Worm (Caenorhabditis elegans) whole organism, mixed stage, embryonic: ENCODE data around the gene fis-1.

ENCODE experiments used
- M03D4.4 ChIP-seq: sonication (generic microtip); optimal IDR thresholded peaks from 2 replicates; lab custom pipeline; 2017; ENCODE audit warnings: mild to moderate bottlenecking, missing genetic modification characterization, missing compliant biosample characterization
- bed-3 ChIP-seq: fragments of 200-800 bp; sonication (Bioruptor generic); optimal IDR thresholded peaks from 3 replicates; lab custom pipeline; 2018; ENCODE audit warnings: mild to moderate bottlenecking, missing genetic modification characterization, moderate library complexity, missing compliant biosample characterization
- blmp-1 ChIP-seq: fragments of 150-350 bp; optimal IDR thresholded peaks from 2 replicates; lab custom pipeline; 2014; ENCODE audit warnings: missing biosample characterization, missing genetic modification characterization
- ceh-43 ChIP-seq: fragments of 200-800 bp; sonication (Bioruptor generic); optimal IDR thresholded peaks from 2 replicates; lab custom pipeline; 2018; ENCODE audit warnings: mild to moderate bottlenecking, missing genetic modification characterization, moderate library complexity, missing compliant biosample characterization
- ceh-83 ChIP-seq: fragments of 200-800 bp; sonication (Bioruptor generic); optimal IDR thresholded peaks from 2 replicates; lab custom pipeline; 2018; ENCODE audit warnings: mild to moderate bottlenecking, missing genetic modification characterization, missing compliant biosample characterization
- ces-1 ChIP-seq: fragments of 150-350 bp; optimal IDR thresholded peaks from 2 replicates; lab custom pipeline; 2014; ENCODE audit warnings: missing biosample characterization, missing genetic modification reagents, missing genetic modification characterization
- cnd-1 ChIP-seq: fragments of 200-800 bp; sonication (Bioruptor generic); optimal IDR thresholded peaks from 2 replicates; lab custom pipeline; 2018; ENCODE audit warnings: mild to moderate bottlenecking, missing genetic modification characterization, missing compliant biosample characterization
- drap-1 ChIP-seq: fragments of 200-800 bp; sonication (Bioruptor generic); optimal IDR thresholded peaks from 3 replicates; lab custom pipeline; 2018; ENCODE audit warnings: mild to moderate bottlenecking, missing genetic modification characterization, missing compliant biosample characterization
- elt-1 ChIP-seq: sonication (generic microtip); optimal IDR thresholded peaks from 2 replicates; lab custom pipeline; 2017; ENCODE audit warnings: missing genetic modification characterization, mild to moderate bottlenecking, missing compliant biosample characterization, antibody characterized with exemption, moderate library complexity, borderline replicate concordance; ENCODE audit not compliant: insufficient read depth
- elt-3 ChIP-seq: fragments of 150-350 bp; optimal IDR thresholded peaks from 2 replicates; lab custom pipeline; 2014; ENCODE audit warnings: missing biosample characterization, missing genetic modification characterization
- flh-1 ChIP-seq: fragments of 200-800 bp; sonication (Bioruptor generic); optimal IDR thresholded peaks from 2 replicates; lab custom pipeline; 2018; ENCODE audit warnings: mild to moderate bottlenecking, missing genetic modification characterization, moderate library complexity, missing compliant biosample characterization
- ham-2 ChIP-seq: fragments of 200-800 bp; sonication (Bioruptor generic); optimal IDR thresholded peaks from 2 replicates; lab custom pipeline; 2018; ENCODE audit warnings: mild to moderate bottlenecking, missing genetic modification characterization, missing compliant biosample characterization
- hlh-1 ChIP-seq: fragments of 150-350 bp; optimal IDR thresholded peaks from 2 replicates; lab custom pipeline; 2014; ENCODE audit warnings: missing biosample characterization, missing genetic modification reagents, missing genetic modification characterization
- lin-13 ChIP-seq: fragments of 150-350 bp; optimal IDR thresholded peaks from 2 replicates; lab custom pipeline; 2014; ENCODE audit warnings: missing biosample characterization, missing genetic modification characterization
- lin-32 ChIP-seq: fragments of 200-800 bp; sonication (Bioruptor generic); optimal IDR thresholded peaks from 2 replicates; lab custom pipeline; 2018; ENCODE audit warnings: mild to moderate bottlenecking, missing genetic modification characterization, missing compliant biosample characterization
- lsy-2 ChIP-seq: fragments of 150-350 bp; optimal IDR thresholded peaks from 2 replicates; lab custom pipeline; 2014; ENCODE audit warnings: missing biosample characterization, missing genetic modification characterization
- mab-5 ChIP-seq: fragments of 150-350 bp; optimal IDR thresholded peaks from 2 replicates; lab custom pipeline; 2014; ENCODE audit warnings: missing biosample characterization, missing genetic modification characterization
- mep-1 ChIP-seq: fragments of 150-350 bp; optimal IDR thresholded peaks from 2 replicates; lab custom pipeline; 2017; ENCODE audit warnings: missing biosample characterization, missing genetic modification reagents, missing genetic modification characterization, inconsistent platforms
- mls-2 ChIP-seq: sonication (generic microtip); optimal IDR thresholded peaks from 2 replicates; lab custom pipeline; 2016; ENCODE audit warnings: mild to moderate bottlenecking, missing genetic modification characterization, moderate library complexity, missing compliant biosample characterization
- nhr-12 ChIP-seq: fragments of 150-350 bp; optimal IDR thresholded peaks from 2 replicates; lab custom pipeline; 2014; ENCODE audit warnings: missing biosample characterization, missing genetic modification characterization
- nhr-2 ChIP-seq: fragments of 150-350 bp; optimal IDR thresholded peaks from 2 replicates; lab custom pipeline; 2014; ENCODE audit warnings: missing biosample characterization, missing genetic modification characterization
- nhr-237 ChIP-seq: fragments of 150-350 bp; optimal IDR thresholded peaks from 2 replicates; lab custom pipeline; 2014; ENCODE audit warnings: missing biosample characterization, missing genetic modification characterization
- nhr-28 ChIP-seq: fragments of 150-350 bp; optimal IDR thresholded peaks from 2 replicates; lab custom pipeline; 2014; ENCODE audit warnings: missing biosample characterization, missing genetic modification characterization
- nhr-76 ChIP-seq: sonication (generic microtip); optimal IDR thresholded peaks from 2 replicates; lab custom pipeline; 2017; ENCODE audit warnings: missing biosample characterization, missing genetic modification characterization
- pha-4 ChIP-seq: fragments of 150-350 bp; optimal IDR thresholded peaks from 2 replicates; lab custom pipeline; 2018; ENCODE audit warnings: missing biosample characterization, missing genetic modification reagents, missing genetic modification characterization
- sem-2 ChIP-seq: fragments of 200-800 bp; sonication (Bioruptor generic); optimal IDR thresholded peaks from 2 replicates; lab custom pipeline; 2018; ENCODE audit warnings: mild to moderate bottlenecking, missing genetic modification characterization, missing compliant biosample characterization
- snpc-4 ChIP-seq: fragments of 150-350 bp; optimal IDR thresholded peaks from 2 replicates; lab custom pipeline; 2014; ENCODE audit warnings: missing biosample characterization, missing genetic modification characterization
- sptf-1 ChIP-seq: sonication (generic microtip); optimal IDR thresholded peaks from 2 replicates; lab custom pipeline; 2017; ENCODE audit warnings: mild to moderate bottlenecking, missing genetic modification characterization, moderate library complexity, missing compliant biosample characterization
- unc-120 ChIP-seq: sonication (generic microtip); optimal IDR thresholded peaks from 2 replicates; lab custom pipeline; 2017; ENCODE audit warnings: missing genetic modification characterization, missing compliant biosample characterization; ENCODE audit not compliant: poor library complexity, severe bottlenecking
- unc-39 ChIP-seq: fragments of 150-350 bp; optimal IDR thresholded peaks from 2 replicates; lab custom pipeline; 2014; ENCODE audit warnings: missing biosample characterization, missing genetic modification characterization
- unc-62 ChIP-seq: fragments of 150-350 bp; optimal IDR thresholded peaks from 2 replicates; lab custom pipeline; 2014; ENCODE audit warnings: missing biosample characterization, missing genetic modification reagents, missing genetic modification characterization
- zip-8 ChIP-seq: fragments of 150-350 bp; optimal IDR thresholded peaks from 2 replicates; lab custom pipeline; 2014; ENCODE audit warnings: missing biosample characterization, missing genetic modification characterization
- ztf-11 ChIP-seq: fragments of 150-350 bp; optimal IDR thresholded peaks from 2 replicates; lab custom pipeline; 2014; ENCODE audit warnings: missing biosample characterization, missing genetic modification characterization

Gene fis-1

ce11 chrII:6715853-6716252, 39.1 kb upstream of the fis-1 start:
- TF ChIP-seq lin-13 (tag; lab: Kevin White, UChicago) (no peak), nhr-76 (tag; lab: Kevin White, UChicago) (no peak), lin-32 (GFP tag; lab: Kevin White, UChicago) (no peak), elt-3 (no peak), mab-5 (tag; lab: Kevin White, UChicago) (no peak), hlh-1 (tag; lab: Kevin White, UChicago) (no peak), ztf-11 (tag; lab: Kevin White, UChicago) (no peak), nhr-28 (tag; lab: Kevin White, UChicago) (no peak), M03D4.4 (tag; lab: Kevin White, UChicago) (no peak), cnd-1 (tag; lab: Kevin White, UChicago) (no peak), bed-3 (GFP tag; lab: Kevin White, UChicago) (no peak), nhr-12 (tag; lab: Kevin White, UChicago) (no peak), unc-62 (no peak), pha-4 (tag; lab: Kevin White, UChicago) (no peak), elt-1 (tag; lab: Kevin White, UChicago) (no peak), drap-1 (GFP tag; lab: Kevin White, UChicago) (no peak), lsy-2 (tag; lab: Kevin White, UChicago) (no peak), unc-39 (tag; lab: Kevin White, UChicago) (no peak), snpc-4 (tag; lab: Kevin White, UChicago) (no peak)

ce11 chrII:6716638-6717037, 38.3 kb upstream of the fis-1 start, which contains the start of the genes T14B4.5 and T14B4.20:
TSS of gene T14B4.5 (plus strand) at chrII:6716863.
TSS of gene T14B4.20 (plus strand) at chrII:6716901.
- TF ChIP-seq ceh-43 (GFP tag; lab: Kevin White, UChicago) (no peak), lin-32 (GFP tag; lab: Kevin White, UChicago) (no peak), elt-3 (no peak), lsy-2 (tag; lab: Kevin White, UChicago) (no peak), flh-1 (GFP tag; lab: Kevin White, UChicago) (no peak)

ce11 chrII:6718221-6718620, 36.8 kb upstream of the fis-1 start, which contains the start of gene tsp-10:
TSS of gene tsp-10 (plus strand) at chrII:6718586.
- TF ChIP-seq lsy-2 (tag; lab: Kevin White, UChicago) (no peak), zip-8 (tag; lab: Kevin White, UChicago) (no peak), nhr-12 (tag; lab: Kevin White, UChicago) (no peak), mls-2 (no peak), nhr-28 (tag; lab: Kevin White, UChicago) (no peak), snpc-4 (tag; lab: Kevin White, UChicago) (no peak), blmp-1 (no peak), lin-13 (tag; lab: Kevin White, UChicago) (no peak), mep-1 (tag; lab: Kevin White, UChicago) (no peak), nhr-237 (no peak), unc-120 (tag; lab: Kevin White, UChicago) (no peak), flh-1 (GFP tag; lab: Kevin White, UChicago) (no peak), sem-2 (GFP tag; lab: Kevin White, UChicago) (no peak), ceh-43 (GFP tag; lab: Kevin White, UChicago) (no peak), M03D4.4 (tag; lab: Kevin White, UChicago) (no peak), ceh-83 (GFP tag; lab: Kevin White, UChicago) (no peak), elt-3 (no peak)

ce11 chrII:6721581-6721980, 33.4 kb upstream of the fis-1 start:
- TF ChIP-seq nhr-2 (tag; lab: Kevin White, UChicago) = no peak
- peak; percentile 42 for TF ChIP-seq sptf-1 (tag; lab: Kevin White, UChicago)
- no peak for TF ChIP-seq ztf-11 (tag; lab: Kevin White, UChicago)
- TF ChIP-seq lsy-2 (tag; lab: Kevin White, UChicago) = no peak
- TF ChIP-seq drap-1 (GFP tag; lab: Kevin White, UChicago) = peak; percentile 30
- TF ChIP-seq ceh-83 (GFP tag; lab: Kevin White, UChicago) = no peak
- TF ChIP-seq cnd-1 (tag; lab: Kevin White, UChicago) = no peak
- TF ChIP-seq unc-39 (tag; lab: Kevin White, UChicago) = peak; percentile 48
- no peak for TF ChIP-seq blmp-1
- peak; percentile 52 for TF ChIP-seq M03D4.4 (tag; lab: Kevin White, UChicago)
- peak; percentile 34 for TF ChIP-seq bed-3 (GFP tag; lab: Kevin White, UChicago)
- TF ChIP-seq elt-3 = no peak
- TF ChIP-seq ces-1 (GFP tag; lab: Kevin White, UChicago) = no peak
- no peak for TF ChIP-seq elt-1 (tag; lab: Kevin White, UChicago)
- TF ChIP-seq unc-62 = no peak
- TF ChIP-seq nhr-28 (tag; lab: Kevin White, UChicago) = no peak
- TF ChIP-seq snpc-4 (tag; lab: Kevin White, UChicago) = no peak
- no peak for TF ChIP-seq nhr-12 (tag; lab: Kevin White, UChicago)
- TF ChIP-seq hlh-1 (tag; lab: Kevin White, UChicago) = no peak
- no peak for TF ChIP-seq lin-32 (GFP tag; lab: Kevin White, UChicago)
- TF ChIP-seq zip-8 (tag; lab: Kevin White, UChicago) = no peak
- TF ChIP-seq mep-1 (tag; lab: Kevin White, UChicago) = peak; percentile 5
- no peak for TF ChIP-seq mls-2
- no peak for TF ChIP-seq nhr-237
- TF ChIP-seq nhr-76 (tag; lab: Kevin White, UChicago) = no peak
- no peak for TF ChIP-seq ham-2 (GFP tag; lab: Kevin White, UChicago)
- peak; percentile 41 for TF ChIP-seq unc-120 (tag; lab: Kevin White, UChicago)
